Worm (Caenorhabditis elegans) whole organism, L4 larva: Measurements from ENCODE around the gene C33F10.1.
"Not testable (repeated sequence)": the region's sequence is repeated elsewhere in the genome, so short reads cannot be mapped to it uniquely, and the experiment has no call there.

ENCODE experiments used
- F10B5.3 ChIP-seq: sonication (generic microtip); optimal IDR thresholded peaks from 2 replicates; lab custom pipeline; 2016; ENCODE audit warnings: mild to moderate bottlenecking, missing genetic modification characterization, missing compliant biosample characterization
- F37D6.2 ChIP-seq: sonication (generic microtip); optimal IDR thresholded peaks from 2 replicates; lab custom pipeline; 2016; ENCODE audit warnings: mild to moderate bottlenecking, missing genetic modification characterization, missing compliant biosample characterization
- Y105C5A.15 ChIP-seq: fragments of 200-800 bp; sonication (Bioruptor generic); IDR thresholded peaks from 2 replicates; pipeline ENCODE4 v1.3.6; 2022; ENCODE audit warnings: missing genetic modification characterization, missing compliant biosample characterization
- Y75B8A.6 ChIP-seq: fragments of 200-800 bp; sonication (Bioruptor generic); IDR thresholded peaks from 2 replicates; pipeline ENCODE4 v1.3.6; 2022; ENCODE audit warnings: missing genetic modification reagents, missing genetic modification characterization, missing compliant biosample characterization
- ama-1 ChIP-seq: fragments of 150-350 bp; optimal IDR thresholded peaks from 2 replicates; lab custom pipeline; 2014; ENCODE audit warnings: inconsistent platforms, mixed read lengths
- arid-1 ChIP-seq: fragments of 200-800 bp; sonication (Bioruptor generic); conservative IDR thresholded peaks from 2 replicates; pipeline ENCODE4 v1.3.6; 2022; ENCODE audit warnings: missing genetic modification reagents, missing genetic modification characterization, missing compliant biosample characterization
- attf-4 ChIP-seq: sonication (generic microtip); optimal IDR thresholded peaks from 3 replicates; lab custom pipeline; 2017; ENCODE audit warnings: missing biosample characterization, missing genetic modification characterization
- ceh-20 ChIP-seq: fragments of 200-800 bp; sonication (Bioruptor generic); IDR thresholded peaks from 2 replicates; pipeline ENCODE4 v1.3.6; 2022; ENCODE audit warnings: missing genetic modification reagents, missing genetic modification characterization, missing compliant biosample characterization
- ceh-32 ChIP-seq: sonication (generic microtip); optimal IDR thresholded peaks from 2 replicates; lab custom pipeline; 2016; ENCODE audit warnings: mild to moderate bottlenecking, missing genetic modification characterization, missing compliant biosample characterization; ENCODE audit not compliant: poor library complexity
- ceh-62 ChIP-seq: sonication (generic microtip); optimal IDR thresholded peaks from 2 replicates; lab custom pipeline; 2017; ENCODE audit warnings: missing biosample characterization, missing genetic modification characterization
- ces-1 ChIP-seq: fragments of 150-350 bp; sonication (generic microtip); optimal IDR thresholded peaks from 4 replicates; lab custom pipeline; 2014; ENCODE audit warnings: missing biosample characterization, missing genetic modification reagents, missing genetic modification characterization
- cey-2 ChIP-seq: sonication (generic microtip); optimal IDR thresholded peaks from 3 replicates; lab custom pipeline; 2017; ENCODE audit warnings: missing genetic modification characterization, mild to moderate bottlenecking, missing compliant biosample characterization, antibody characterized with exemption, borderline replicate concordance; ENCODE audit not compliant: insufficient read depth
- dmd-8 ChIP-seq: fragments of 200-800 bp; sonication (Bioruptor generic); IDR thresholded peaks from 2 replicates; pipeline ENCODE4 v1.3.6; 2022; ENCODE audit warnings: missing genetic modification characterization, missing compliant biosample characterization
- dpl-1 ChIP-seq: fragments of 150-350 bp; optimal IDR thresholded peaks from 2 replicates; lab custom pipeline; 2014; ENCODE audit warnings: missing biosample characterization, missing genetic modification reagents, missing genetic modification characterization
- duxl-1 ChIP-seq: sonication (generic microtip); optimal IDR thresholded peaks from 2 replicates; lab custom pipeline; 2016; ENCODE audit warnings: mild to moderate bottlenecking, missing genetic modification characterization, moderate library complexity, missing compliant biosample characterization; ENCODE audit not compliant: poor library complexity
- dve-1 ChIP-seq: sonication (generic microtip); optimal IDR thresholded peaks from 2 replicates; lab custom pipeline; 2017; ENCODE audit warnings: antibody characterized with exemption, mild to moderate bottlenecking, missing genetic modification characterization, missing compliant biosample characterization; ENCODE audit not compliant: insufficient read depth
- egl-43 ChIP-seq: fragments of 200-800 bp; sonication (Bioruptor generic); IDR thresholded peaks from 2 replicates; pipeline ENCODE4 v1.3.6; 2022; ENCODE audit warnings: missing genetic modification reagents, missing genetic modification characterization, missing compliant biosample characterization
- fkh-10 ChIP-seq: fragments of 150-350 bp; optimal IDR thresholded peaks from 2 replicates; lab custom pipeline; 2014; ENCODE audit warnings: missing biosample characterization, missing genetic modification reagents, missing genetic modification characterization
- hif-1 ChIP-seq, 2 experiments: sonication (generic microtip); optimal IDR thresholded peaks; 2 replicates each; lab custom pipeline; 2016 to 2017; ENCODE audit warnings: missing compliant biosample characterization in 2 of 2, missing genetic modification characterization in 2 of 2, missing genetic modification reagents in 2 of 2, missing genotype in 2 of 2, mild to moderate bottlenecking in 1 of 2
- hlh-11 ChIP-seq: fragments of 200-800 bp; sonication (Bioruptor generic); optimal IDR thresholded peaks from 2 replicates; lab custom pipeline; 2018; ENCODE audit warnings: mild to moderate bottlenecking, missing genetic modification characterization, missing compliant biosample characterization
- jun-1 ChIP-seq: fragments of 150-350 bp; optimal IDR thresholded peaks from 2 replicates; lab custom pipeline; 2014; ENCODE audit warnings: missing biosample characterization, missing genetic modification reagents, missing genetic modification characterization
- lin-39 ChIP-seq: fragments of 150-350 bp; optimal IDR thresholded peaks from 2 replicates; lab custom pipeline; 2014; ENCODE audit warnings: missing biosample characterization, missing genetic modification reagents, missing genetic modification characterization
- lsy-2 ChIP-seq, 2 experiments: fragments of 150-350 bp in 1 of 2; sonication (generic microtip) in 1 of 2; optimal IDR thresholded peaks; 2 replicates each; lab custom pipeline; 2014 to 2017; ENCODE audit warnings: missing biosample characterization in 2 of 2, missing genetic modification characterization in 2 of 2
- mxl-2 ChIP-seq: fragments of 200-800 bp; sonication (Bioruptor generic); conservative IDR thresholded peaks from 2 replicates; pipeline ENCODE4 v1.3.6; 2022; ENCODE audit warnings: missing genetic modification reagents, missing genetic modification characterization, missing compliant biosample characterization
- nhr-10 ChIP-seq: fragments of 150-350 bp; optimal IDR thresholded peaks from 2 replicates; lab custom pipeline; 2014; ENCODE audit warnings: missing biosample characterization, missing genetic modification characterization
- nhr-102 ChIP-seq: sonication (generic microtip); optimal IDR thresholded peaks from 2 replicates; lab custom pipeline; 2016; ENCODE audit warnings: mild to moderate bottlenecking, missing genetic modification characterization, moderate library complexity, missing compliant biosample characterization
- nhr-11 ChIP-seq: fragments of 150-350 bp; optimal IDR thresholded peaks from 2 replicates; lab custom pipeline; 2014; ENCODE audit warnings: missing biosample characterization, missing genetic modification characterization
- nhr-111 ChIP-seq: fragments of 200-800 bp; sonication (Bioruptor generic); optimal IDR thresholded peaks from 2 replicates; lab custom pipeline; 2018; ENCODE audit warnings: mild to moderate bottlenecking, missing genetic modification characterization, missing compliant biosample characterization
- nhr-237 ChIP-seq: sonication (generic microtip); optimal IDR thresholded peaks from 2 replicates; lab custom pipeline; 2017; ENCODE audit warnings: missing biosample characterization, missing genetic modification characterization
- nhr-28 ChIP-seq: fragments of 150-350 bp; optimal IDR thresholded peaks from 2 replicates; lab custom pipeline; 2014; ENCODE audit warnings: missing biosample characterization, missing genetic modification characterization
- nhr-42 ChIP-seq: fragments of 200-800 bp; sonication (Bioruptor generic); IDR thresholded peaks from 2 replicates; pipeline ENCODE4 v1.3.6; 2022; ENCODE audit warnings: missing genetic modification characterization, missing compliant biosample characterization
- nhr-48 ChIP-seq: sonication (generic microtip); optimal IDR thresholded peaks from 2 replicates; lab custom pipeline; 2016; ENCODE audit warnings: mild to moderate bottlenecking, missing genetic modification characterization, missing compliant biosample characterization
- nhr-77 ChIP-seq: fragments of 150-350 bp; optimal IDR thresholded peaks from 2 replicates; lab custom pipeline; 2014; ENCODE audit warnings: missing biosample characterization, missing genetic modification characterization
- pha-4 ChIP-seq, 2 experiments: fragments of 150-350 bp in 1 of 2; fragments of 200-800 bp in 1 of 2; sonication (Bioruptor generic) in 1 of 2; IDR thresholded peaks in 1 of 2; optimal IDR thresholded peaks in 1 of 2; 2 replicates each; pipeline versions ENCODE4 v1.3.6 to Lab custom; 2014 to 2022; ENCODE audit warnings: missing genetic modification characterization in 2 of 2, missing genetic modification reagents in 2 of 2, missing biosample characterization in 1 of 2, missing compliant biosample characterization in 1 of 2
- skn-1 ChIP-seq: fragments of 150-350 bp; optimal IDR thresholded peaks from 2 replicates; lab custom pipeline; 2014; ENCODE audit warnings: missing biosample characterization, missing genetic modification characterization
- spr-1 ChIP-seq: sonication (generic microtip); optimal IDR thresholded peaks from 2 replicates; lab custom pipeline; 2016; ENCODE audit warnings: mild to moderate bottlenecking, missing genetic modification characterization, missing compliant biosample characterization
- tag-97 ChIP-seq: fragments of 200-800 bp; sonication (Bioruptor generic); IDR thresholded peaks from 2 replicates; pipeline ENCODE4 v1.3.6; 2022; ENCODE audit warnings: missing genetic modification characterization, missing compliant biosample characterization
- tra-1 ChIP-seq: fragments of 200-800 bp; sonication (Bioruptor generic); IDR thresholded peaks from 2 replicates; pipeline ENCODE4 v1.3.6; 2022; ENCODE audit warnings: missing genetic modification reagents, missing genetic modification characterization, missing compliant biosample characterization
- vab-7 ChIP-seq: fragments of 200-800 bp; sonication (Bioruptor generic); IDR thresholded peaks from 2 replicates; pipeline ENCODE4 v1.3.6; 2022; ENCODE audit warnings: missing genetic modification reagents, missing genetic modification characterization, missing compliant biosample characterization
- zfp-3 ChIP-seq: fragments of 200-800 bp; sonication (Bioruptor generic); conservative IDR thresholded peaks from 2 replicates; pipeline ENCODE4 v1.3.6; 2022; ENCODE audit warnings: missing genetic modification reagents, missing genetic modification characterization, missing compliant biosample characterization
- zip-11 ChIP-seq: fragments of 200-800 bp; sonication (Bioruptor generic); IDR thresholded peaks from 2 replicates; pipeline ENCODE4 v1.3.6; 2022; ENCODE audit warnings: missing genetic modification characterization, missing compliant biosample characterization
- zip-2 ChIP-seq: fragments of 150-350 bp; optimal IDR thresholded peaks from 2 replicates; lab custom pipeline; 2014; ENCODE audit warnings: missing biosample characterization, missing genetic modification characterization

C33F10.1 gene

ce11 chrII:4837659-4838058 is 2.8 kb downstream of the C33F10.1 start, which contains the start of gene C33F10.12 (continued):
- TF ChIP-seq hif-1 (tag; optimal IDR thresholded peaks at IDR 0.05; lab: Kevin White, UChicago): no peak
- TF ChIP-seq hlh-11 (tag; lab: Kevin White, UChicago): no peak

ce11 chrII:4842143-4842658 is 7.4 kb downstream of the C33F10.1 start, which contains the start of the genes T23B7.2 and nspd-4:
TSS of gene T23B7.2 (minus strand) at chrII:4842243.
TSS of gene nspd-4 (plus strand) at chrII:4842608.
- not testable (repeated sequence) for TF ChIP-seq dmd-8 (GFP tag; lab: Robert Waterston, UW); F10B5.3 (tag; lab: Kevin White, UChicago); ceh-20

ce11 chrII:4849885-4850284 is 15.1 kb downstream of the C33F10.1 start, which contains the start of gene T23B7.3:
TSS of gene T23B7.3 (plus strand) at chrII:4850185.
- TF ChIP-seq ces-1 (GFP tag; lab: Kevin White, UChicago) (no peak), nhr-48 (no peak), tag-97 (GFP tag; lab: Robert Waterston, UW) (no peak), jun-1 (tag; lab: Kevin White, UChicago) (no peak), nhr-28 (tag; lab: Kevin White, UChicago) (no peak)

- TF ChIP-seq jun-1 (tag; lab: Kevin White, UChicago) (peak; percentile 69), ceh-32 (tag; lab: Kevin White, UChicago) (peak; percentile 62), nhr-48 (peak; percentile 89), fkh-10 (GFP tag; lab: Kevin White, UChicago) (peak; percentile 86), nhr-11 (peak; percentile 84), zfp-3 (GFP tag; lab: Robert Waterston, UW) (peak; percentile 94), nhr-10 (tag; lab: Kevin White, UChicago) (no peak), nhr-77 (tag; lab: Kevin White, UChicago) (peak; percentile 93), lin-39 (tag; lab: Kevin White, UChicago) (no peak), attf-4 (tag; lab: Kevin White, UChicago) (no peak), Y105C5A.15 (GFP tag; lab: Robert Waterston, UW) (no peak), ama-1 (no peak), nhr-102 (tag; lab: Kevin White, UChicago) (peak; percentile 97), F37D6.2 (tag; lab: Kevin White, UChicago) (peak; percentile 89), arid-1 (GFP tag; lab: Robert Waterston, UW) (peak; percentile 83), nhr-237 (tag; lab: Kevin White, UChicago) (no peak), dmd-8 (GFP tag; lab: Robert Waterston, UW) (no peak), hif-1 (tag; optimal IDR thresholded peaks at IDR 0.05; lab: Kevin White, UChicago) (peak; percentile 52 to 72), ceh-62 (tag; lab: Kevin White, UChicago) (no peak), tra-1 (GFP tag; lab: Robert Waterston, UW) (peak; percentile 86; the same call in 1 of the 2 replicates), zip-2 (tag; lab: Kevin White, UChicago) (peak; percentile 64), mxl-2 (peak; percentile 80), zip-11 (GFP tag; lab: Robert Waterston, UW) (no peak), nhr-111 (GFP tag; lab: Kevin White, UChicago) (no peak), dve-1 (tag; lab: Kevin White, UChicago) (peak; percentile 98), pha-4 (GFP tag; IDR thresholded peaks at IDR 0.05; lab: Robert Waterston, UW) (peak; percentile 89), pha-4 (tag; optimal IDR thresholded peaks at IDR 0.05; lab: Kevin White, UChicago) (peak; percentile 94), spr-1 (tag; lab: Kevin White, UChicago) (peak; percentile 94), vab-7 (GFP tag; lab: Robert Waterston, UW) (no peak), dpl-1 (GFP tag; lab: Kevin White, UChicago) (peak; percentile 100), egl-43 (GFP tag; lab: Robert Waterston, UW) (peak; percentile 77), duxl-1 (tag; lab: Kevin White, UChicago) (peak; percentile 92), Y75B8A.6 (GFP tag; lab: Robert Waterston, UW) (no peak), ces-1 (GFP tag; lab: Kevin White, UChicago) (peak; percentile 52), skn-1 (tag; lab: Kevin White, UChicago) (no peak), lsy-2 (tag; optimal IDR thresholded peaks at IDR 0.05; lab: Kevin White, UChicago) (peak; percentile 68 to 96), cey-2 (tag; lab: Kevin White, UChicago) (no peak), nhr-42 (peak; percentile 82)
These were observed 16.8 kb downstream of the C33F10.1 start, which contains the start of gene dnj-9 for ce11 chrII:4851594-4852106. TSS of gene dnj-9 (plus strand) at chrII:4852056.
